Worm (Caenorhabditis elegans) whole organism, young adult: ENCODE results near the gene atn-1.

ENCODE experiments used
- B0035.1 ChIP-seq: sonication (generic microtip); optimal IDR thresholded peaks from 2 replicates; lab custom pipeline; 2016; ENCODE audit warnings: missing genetic modification characterization, mild to moderate bottlenecking, missing compliant biosample characterization, missing genotype, missing genetic modification reagents
- B0261.1 ChIP-seq: sonication (generic microtip); optimal IDR thresholded peaks from 2 replicates; lab custom pipeline; 2016; ENCODE audit warnings: mild to moderate bottlenecking, missing genetic modification characterization, moderate library complexity, missing compliant biosample characterization
- F22D6.2 ChIP-seq: sonication (generic microtip); optimal IDR thresholded peaks from 2 replicates; lab custom pipeline; 2016; ENCODE audit warnings: mild to moderate bottlenecking, missing genetic modification characterization, missing compliant biosample characterization
- F39B2.1 ChIP-seq: fragments of 200-800 bp; sonication (Bioruptor generic); IDR thresholded peaks from 2 replicates; pipeline ENCODE4 v1.3.6; 2022; ENCODE audit warnings: missing genetic modification reagents, missing genetic modification characterization, missing compliant biosample characterization
- F52B5.7 ChIP-seq: sonication (generic microtip); optimal IDR thresholded peaks from 2 replicates; lab custom pipeline; 2016; ENCODE audit warnings: mild to moderate bottlenecking, missing genetic modification characterization, missing compliant biosample characterization
- F55B11.4 ChIP-seq: sonication (generic microtip); optimal IDR thresholded peaks from 2 replicates; lab custom pipeline; 2016; ENCODE audit warnings: missing compliant biosample characterization, missing genetic modification characterization, borderline replicate concordance; ENCODE audit not compliant: insufficient read depth
- F57A8.1 ChIP-seq: fragments of 200-800 bp; sonication (Bioruptor generic); optimal IDR thresholded peaks from 2 replicates; lab custom pipeline; 2018; ENCODE audit warnings: mild to moderate bottlenecking, missing genetic modification characterization, moderate library complexity, missing compliant biosample characterization
- K11D2.4 ChIP-seq: fragments of 200-800 bp; sonication (Bioruptor generic); IDR thresholded peaks from 2 replicates; pipeline ENCODE4 v1.3.6; 2022; ENCODE audit warnings: missing genetic modification reagents, missing genetic modification characterization, missing compliant biosample characterization
- T07F8.4 ChIP-seq: sonication (generic microtip); optimal IDR thresholded peaks from 2 replicates; lab custom pipeline; 2016; ENCODE audit warnings: mild to moderate bottlenecking, missing genetic modification characterization, moderate library complexity, missing compliant biosample characterization
- T26A5.8 ChIP-seq: sonication (generic microtip); optimal IDR thresholded peaks from 2 replicates; lab custom pipeline; 2016; ENCODE audit warnings: missing genetic modification characterization, missing compliant biosample characterization
- Y53G8AR.9 ChIP-seq: fragments of 200-800 bp; sonication (Bioruptor generic); conservative IDR thresholded peaks from 2 replicates; pipeline ENCODE4 v1.3.6; 2022; ENCODE audit warnings: missing genetic modification reagents, missing genetic modification characterization, missing compliant biosample characterization
- Y95B8A.8 ChIP-seq: fragments of 200-800 bp; sonication (Bioruptor generic); IDR thresholded peaks from 2 replicates; pipeline ENCODE4 v1.3.6; 2022; ENCODE audit warnings: missing genetic modification reagents, missing genetic modification characterization, missing compliant biosample characterization
- aptf-2 ChIP-seq: fragments of 200-800 bp; sonication (Bioruptor generic); conservative IDR thresholded peaks from 2 replicates; pipeline ENCODE4 v1.3.6; 2022; ENCODE audit warnings: missing genetic modification reagents, missing genetic modification characterization, missing compliant biosample characterization
- aptf-3 ChIP-seq: fragments of 200-800 bp; sonication (Bioruptor generic); IDR thresholded peaks from 2 replicates; pipeline ENCODE4 v1.3.6; 2022; ENCODE audit warnings: missing genetic modification characterization, missing compliant biosample characterization
- ccch-3 ChIP-seq: fragments of 200-800 bp; sonication (Bioruptor generic); optimal IDR thresholded peaks from 2 replicates; lab custom pipeline; 2018; ENCODE audit warnings: mild to moderate bottlenecking, missing genetic modification characterization, missing compliant biosample characterization
- cebp-1 ChIP-seq, 2 experiments: fragments of 200-800 bp in 1 of 2; sonication (Bioruptor generic) in 1 of 2; sonication (generic microtip) in 1 of 2; IDR thresholded peaks in 1 of 2; optimal IDR thresholded peaks in 1 of 2; 2 replicates each; pipeline versions ENCODE4 v1.3.6 to Lab custom; 2017 to 2022; ENCODE audit warnings: missing compliant biosample characterization in 2 of 2, missing genetic modification characterization in 2 of 2, mild to moderate bottlenecking in 1 of 2, missing genetic modification reagents in 1 of 2, moderate library complexity in 1 of 2
- cebp-2 ChIP-seq: fragments of 200-800 bp; sonication (Bioruptor generic); IDR thresholded peaks from 2 replicates; pipeline ENCODE4 v1.3.6; 2022; ENCODE audit warnings: missing genetic modification characterization, missing compliant biosample characterization
- dpl-1 ChIP-seq: fragments of 150-350 bp; optimal IDR thresholded peaks from 2 replicates; lab custom pipeline; 2014; ENCODE audit warnings: missing biosample characterization, missing genetic modification reagents, missing genetic modification characterization
- efl-1 ChIP-seq: fragments of 150-350 bp; optimal IDR thresholded peaks from 2 replicates; lab custom pipeline; 2014; ENCODE audit warnings: missing biosample characterization, missing genetic modification reagents, missing genetic modification characterization
- egrh-3 ChIP-seq: fragments of 200-800 bp; sonication (Bioruptor generic); IDR thresholded peaks from 2 replicates; pipeline ENCODE4 v1.3.6; 2022; ENCODE audit warnings: missing genetic modification reagents, missing genetic modification characterization, missing compliant biosample characterization
- fkh-3 ChIP-seq: sonication (generic microtip); optimal IDR thresholded peaks from 2 replicates; lab custom pipeline; 2016; ENCODE audit warnings: mild to moderate bottlenecking, missing genetic modification characterization, missing compliant biosample characterization
- him-1 ChIP-seq: sonication (generic microtip); optimal IDR thresholded peaks from 2 replicates; lab custom pipeline; 2016; ENCODE audit warnings: missing genotype, missing genetic modification reagents, missing genetic modification characterization, missing compliant biosample characterization
- hlh-26 ChIP-seq: fragments of 200-800 bp; sonication (Bioruptor generic); conservative IDR thresholded peaks from 2 replicates; pipeline ENCODE4 v1.3.6; 2022; ENCODE audit warnings: missing genetic modification reagents, missing genetic modification characterization, missing compliant biosample characterization
- hmg-1.2 ChIP-seq: fragments of 200-800 bp; sonication (Bioruptor generic); IDR thresholded peaks from 2 replicates; pipeline ENCODE4 v1.3.6; 2022; ENCODE audit warnings: missing genetic modification reagents, missing genetic modification characterization, missing compliant biosample characterization
- let-526 ChIP-seq: fragments of 200-800 bp; sonication (Bioruptor generic); IDR thresholded peaks from 2 replicates; pipeline ENCODE4 v1.3.6; 2022; ENCODE audit warnings: missing genetic modification reagents, missing genetic modification characterization, missing compliant biosample characterization
- let-607 ChIP-seq, 2 experiments: fragments of 200-800 bp in 1 of 2; sonication (Bioruptor generic) in 1 of 2; sonication (generic microtip) in 1 of 2; optimal IDR thresholded peaks; 2 replicates each; lab custom pipeline; 2016 to 2018; ENCODE audit warnings: mild to moderate bottlenecking in 2 of 2, missing compliant biosample characterization in 2 of 2, missing genetic modification characterization in 2 of 2, moderate library complexity in 2 of 2, missing genotype in 1 of 2
- lin-35 ChIP-seq, 3 experiments: fragments of 150-350 bp in 2 of 3; sonication (generic microtip) in 1 of 3; optimal IDR thresholded peaks; 2 replicates each; lab custom pipeline; 2014 to 2018; ENCODE audit warnings: missing biosample characterization in 3 of 3, missing genetic modification characterization in 3 of 3, missing genetic modification reagents in 3 of 3
- lin-54 ChIP-seq: fragments of 200-800 bp; sonication (Bioruptor generic); optimal IDR thresholded peaks from 2 replicates; lab custom pipeline; 2018; ENCODE audit warnings: mild to moderate bottlenecking, missing genetic modification characterization, missing compliant biosample characterization
- madf-10 ChIP-seq: sonication (generic microtip); optimal IDR thresholded peaks from 2 replicates; lab custom pipeline; 2016; ENCODE audit warnings: mild to moderate bottlenecking, missing genetic modification characterization, missing compliant biosample characterization
- mes-4 ChIP-seq: sonication (generic microtip); optimal IDR thresholded peaks from 2 replicates; lab custom pipeline; 2016; ENCODE audit warnings: missing genotype, missing genetic modification characterization, missing compliant biosample characterization
- mxl-1 ChIP-seq: sonication (generic microtip); optimal IDR thresholded peaks from 2 replicates; lab custom pipeline; 2016; ENCODE audit warnings: missing genetic modification characterization, missing compliant biosample characterization
- nfya-1 ChIP-seq: sonication (generic microtip); optimal IDR thresholded peaks from 2 replicates; lab custom pipeline; 2017; ENCODE audit warnings: antibody characterized with exemption, missing compliant biosample characterization, missing genetic modification characterization, borderline replicate concordance; ENCODE audit not compliant: insufficient read depth
- nfya-2 ChIP-seq: fragments of 200-800 bp; sonication (Bioruptor generic); IDR thresholded peaks from 2 replicates; pipeline ENCODE4 v1.3.6; 2022; ENCODE audit warnings: missing genetic modification reagents, missing genetic modification characterization, missing compliant biosample characterization
- nhr-179 ChIP-seq: sonication (generic microtip); optimal IDR thresholded peaks from 2 replicates; lab custom pipeline; 2016; ENCODE audit warnings: mild to moderate bottlenecking, missing genetic modification characterization, missing compliant biosample characterization
- nhr-27 ChIP-seq: fragments of 200-800 bp; sonication (Bioruptor generic); optimal IDR thresholded peaks from 2 replicates; lab custom pipeline; 2018; ENCODE audit warnings: mild to moderate bottlenecking, missing genetic modification characterization, moderate library complexity, missing compliant biosample characterization
- nhr-80 ChIP-seq: sonication (generic microtip); optimal IDR thresholded peaks from 2 replicates; lab custom pipeline; 2016; ENCODE audit warnings: missing genetic modification characterization, missing compliant biosample characterization
- pbrm-1 ChIP-seq: fragments of 200-800 bp; sonication (Bioruptor generic); IDR thresholded peaks from 2 replicates; pipeline ENCODE4 v1.3.6; 2022; ENCODE audit warnings: missing genetic modification reagents, missing genetic modification characterization, missing compliant biosample characterization
- rec-8 ChIP-seq, 2 experiments: sonication (generic microtip); optimal IDR thresholded peaks; 2 replicates each; lab custom pipeline; 2016; ENCODE audit warnings: mild to moderate bottlenecking in 2 of 2, missing genetic modification characterization in 2 of 2, missing genetic modification reagents in 2 of 2, missing genotype in 2 of 2, missing biosample characterization in 1 of 2, missing compliant biosample characterization in 1 of 2, moderate library complexity in 1 of 2
- sea-2 ChIP-seq: fragments of 200-800 bp; sonication (Bioruptor generic); IDR thresholded peaks from 2 replicates; pipeline ENCODE4 v1.3.6; 2022; ENCODE audit warnings: missing genetic modification characterization, missing compliant biosample characterization
- snpc-1.3 ChIP-seq: sonication (generic microtip); optimal IDR thresholded peaks from 2 replicates; lab custom pipeline; 2017; ENCODE audit warnings: missing genetic modification characterization, mild to moderate bottlenecking, missing compliant biosample characterization, antibody characterized with exemption, moderate library complexity, missing genotype, missing genetic modification reagents; ENCODE audit not compliant: insufficient read depth
- snpc-3.4 ChIP-seq: sonication (generic microtip); optimal IDR thresholded peaks from 2 replicates; lab custom pipeline; 2017; ENCODE audit warnings: missing genetic modification characterization, mild to moderate bottlenecking, missing compliant biosample characterization, antibody characterized with exemption, moderate library complexity, missing genotype, missing genetic modification reagents
- zfh-2 ChIP-seq: fragments of 200-800 bp; sonication (Bioruptor generic); conservative IDR thresholded peaks from 2 replicates; pipeline ENCODE4 v1.3.6; 2022; ENCODE audit warnings: missing genetic modification reagents, missing genetic modification characterization, missing compliant biosample characterization
- zim-3 ChIP-seq: sonication (generic microtip); optimal IDR thresholded peaks from 2 replicates; lab custom pipeline; 2017; ENCODE audit warnings: mild to moderate bottlenecking, missing genetic modification characterization, moderate library complexity, missing compliant biosample characterization
- ztf-22 ChIP-seq: fragments of 200-800 bp; sonication (Bioruptor generic); optimal IDR thresholded peaks from 2 replicates; lab custom pipeline; 2018; ENCODE audit warnings: mild to moderate bottlenecking, missing genetic modification characterization, moderate library complexity, missing compliant biosample characterization
- ztf-25 ChIP-seq: fragments of 200-800 bp; sonication (Bioruptor generic); IDR thresholded peaks from 2 replicates; pipeline ENCODE4 v1.3.6; 2022; ENCODE audit warnings: missing genetic modification reagents, missing genetic modification characterization, missing compliant biosample characterization
- ztf-3 ChIP-seq: fragments of 200-800 bp; sonication (Bioruptor generic); optimal IDR thresholded peaks from 2 replicates; lab custom pipeline; 2018; ENCODE audit warnings: mild to moderate bottlenecking, missing genetic modification characterization, missing compliant biosample characterization

Gene atn-1

DNA sequence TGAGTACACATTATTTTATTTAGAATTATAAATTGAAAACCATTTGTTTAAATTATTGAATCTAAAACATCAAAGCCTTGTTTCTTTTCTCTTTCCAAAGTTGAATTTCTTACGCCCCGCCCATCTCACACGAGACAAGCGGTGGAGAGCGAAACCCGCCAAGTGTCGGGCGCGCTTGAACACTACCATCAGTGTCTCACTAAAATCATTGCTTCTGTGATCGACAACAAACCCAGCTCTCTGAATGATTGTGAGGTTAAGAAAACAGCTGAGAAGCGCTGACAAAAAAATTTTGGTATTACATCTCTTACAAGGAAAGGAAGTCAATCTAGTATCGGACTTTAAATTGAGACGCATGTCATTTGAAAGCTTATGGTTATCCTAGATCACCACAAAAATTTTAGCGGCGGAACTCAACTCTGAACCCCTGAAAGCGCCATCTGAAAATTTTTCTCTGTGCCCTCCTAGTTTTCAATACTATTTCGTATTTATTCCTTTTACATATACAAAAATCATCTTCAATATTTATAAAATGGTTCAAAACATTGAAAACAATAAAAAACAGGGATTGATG lies 12.9 kb downstream of the atn-1 start:
- peak; percentile 99 for TF ChIP-seq snpc-3.4 (tag; lab: Kevin White, UChicago)
- peak; percentile 99 for TF ChIP-seq pbrm-1 (GFP tag; lab: Robert Waterston, UW)
- TF ChIP-seq F55B11.4 (tag; lab: Kevin White, UChicago) = no peak
- no peak for TF ChIP-seq sea-2
- no peak for TF ChIP-seq T26A5.8 (tag; lab: Kevin White, UChicago)
- TF ChIP-seq zfh-2 (GFP tag; lab: Robert Waterston, UW) = no peak; the same call in 1 of the 2 replicates
- peak in 1 of 2 experiments; percentile 8 for TF ChIP-seq let-607 (tag; optimal IDR thresholded peaks at IDR 0.05; lab: Kevin White, UChicago)
- no peak for TF ChIP-seq F57A8.1 (GFP tag; lab: Kevin White, UChicago)
- TF ChIP-seq ztf-22 = peak; percentile 11
- no peak for TF ChIP-seq ccch-3 (GFP tag; lab: Kevin White, UChicago)
- TF ChIP-seq nhr-179 (tag; lab: Kevin White, UChicago) = no peak
- TF ChIP-seq aptf-2 (GFP tag; lab: Robert Waterston, UW) = no peak
- TF ChIP-seq Y53G8AR.9 (GFP tag; lab: Robert Waterston, UW) = peak; percentile 88
- no peak for TF ChIP-seq cebp-1 (GFP tag; IDR thresholded peaks at IDR 0.05; lab: Robert Waterston, UW)
- TF ChIP-seq cebp-1 (tag; optimal IDR thresholded peaks at IDR 0.05; lab: Kevin White, UChicago) = peak; percentile 62
- TF ChIP-seq Y95B8A.8 (GFP tag; lab: Robert Waterston, UW) = no peak
- peak; percentile 97 for TF ChIP-seq hmg-1.2 (GFP tag; lab: Robert Waterston, UW)
- peak; percentile 96 for TF ChIP-seq him-1 (tag; lab: Kevin White, UChicago)
- TF ChIP-seq lin-35 (GFP tag; optimal IDR thresholded peaks at IDR 0.05; lab: Kevin White, UChicago) = peak in 1 of 3 experiments; percentile 22
- 0 out of 2 replicates have a peak, but pooled peaks have one; percentile 85 for TF ChIP-seq F39B2.1 (GFP tag; lab: Robert Waterston, UW)
- peak; percentile 68; the same call in 1 of the 2 replicates for TF ChIP-seq K11D2.4 (GFP tag; lab: Robert Waterston, UW)
- TF ChIP-seq aptf-3 (GFP tag; lab: Robert Waterston, UW) = no peak
- peak; percentile 40 for TF ChIP-seq mes-4
- peak; percentile 38 for TF ChIP-seq madf-10 (tag; lab: Kevin White, UChicago)
- no peak for TF ChIP-seq fkh-3 (tag; lab: Kevin White, UChicago)
- TF ChIP-seq hlh-26 = no peak
- no peak for TF ChIP-seq nfya-1 (tag; lab: Kevin White, UChicago)
- TF ChIP-seq nhr-80 (tag; lab: Kevin White, UChicago) = peak; percentile 57
- peak; percentile 97 for TF ChIP-seq snpc-1.3 (tag; lab: Kevin White, UChicago)
- no peak for TF ChIP-seq F22D6.2 (tag; lab: Kevin White, UChicago)
- TF ChIP-seq nhr-27 (tag; lab: Kevin White, UChicago) = no peak
- TF ChIP-seq B0261.1 (tag; lab: Kevin White, UChicago) = peak; percentile 37
- TF ChIP-seq ztf-3 (GFP tag; lab: Kevin White, UChicago) = no peak
- peak; percentile 82 for TF ChIP-seq lin-54 (GFP tag; lab: Kevin White, UChicago)
- 0 out of 2 replicates have a peak, but pooled peaks have one; percentile 45 for TF ChIP-seq cebp-2 (GFP tag; lab: Robert Waterston, UW)
- 0 out of 2 replicates have a peak, but pooled peaks have one; percentile 23 for TF ChIP-seq egrh-3 (GFP tag; lab: Robert Waterston, UW)
- no peak for TF ChIP-seq mxl-1 (tag; lab: Kevin White, UChicago)
- no peak for TF ChIP-seq T07F8.4 (tag; lab: Kevin White, UChicago)
- no peak for TF ChIP-seq nfya-2 (GFP tag; lab: Robert Waterston, UW)
- TF ChIP-seq let-526 (GFP tag; lab: Robert Waterston, UW) = no peak
- no peak for TF ChIP-seq B0035.1 (tag; lab: Kevin White, UChicago)
- no peak for TF ChIP-seq F52B5.7 (tag; lab: Kevin White, UChicago)
- peak; percentile 11 to 80 for TF ChIP-seq rec-8 (tag; optimal IDR thresholded peaks at IDR 0.05; lab: Kevin White, UChicago)
- TF ChIP-seq dpl-1 = no peak
- no peak for TF ChIP-seq ztf-25
- TF ChIP-seq efl-1 (GFP tag; lab: Kevin White, UChicago) = no peak
- no peak for TF ChIP-seq zim-3 (tag; lab: Kevin White, UChicago)
